Worm (Caenorhabditis elegans): ENCODE results near the gene gsp-1.

Gene gsp-1

ce11 chrV:10719833-10720170, 37.6 kb downstream of the gsp-1 start (continued):
- TF ChIP-seq arid-1 (GFP tag; conservative IDR thresholded peaks at IDR 0.05) (no peak), jun-1 (tag; optimal IDR thresholded peaks at IDR 0.05) (peak; percentile 25), php-3 (GFP tag; IDR thresholded peaks at IDR 0.05) (no peak), nhr-102 (tag; optimal IDR thresholded peaks at IDR 0.05) (peak; percentile 0), hlh-11 (tag; optimal IDR thresholded peaks at IDR 0.05) (peak; percentile 84), hif-1 (tag; optimal IDR thresholded peaks at IDR 0.05) (peak in 1 of 2 experiments; percentile 60), nhr-6 (tag; optimal IDR thresholded peaks at IDR 0.05) (no peak), ctbp-1 (GFP tag; IDR thresholded peaks at IDR 0.05) (no peak), nhr-11 (tag; optimal IDR thresholded peaks at IDR 0.05) (peak; percentile 88), D1046.2 (GFP tag; IDR thresholded peaks at IDR 0.05) (no peak), pha-4 (GFP tag; IDR thresholded peaks at IDR 0.05) (0 out of 2 replicates have a peak, but pooled peaks have one; percentile 3), pha-4 (tag; optimal IDR thresholded peaks at IDR 0.05) (no peak), lin-1 (GFP tag; IDR thresholded peaks at IDR 0.05) (peak; percentile 40; the same call in 1 of the 2 replicates), attf-4 (tag; optimal IDR thresholded peaks at IDR 0.05) (no peak), lin-13 (GFP tag; optimal IDR thresholded peaks at IDR 0.05) (no peak), dmd-6 (GFP tag; IDR thresholded peaks at IDR 0.05) (peak; percentile 78), saeg-2 (GFP tag; IDR thresholded peaks at IDR 0.05) (0 out of 2 replicates have a peak, but pooled peaks have one; percentile 7), zfp-3 (GFP tag; conservative IDR thresholded peaks at IDR 0.05) (no peak), hlh-30 (tag; optimal IDR thresholded peaks at IDR 0.05; ENCODE audit: insufficient read depth) (peak; percentile 98), ceh-20 (GFP tag; IDR thresholded peaks at IDR 0.05) (no peak), F37D6.2 (tag; optimal IDR thresholded peaks at IDR 0.05) (no peak), mxl-3 (GFP tag; optimal IDR thresholded peaks at IDR 0.05) (peak; percentile 62), mdl-1 (tag; optimal IDR thresholded peaks at IDR 0.05) (peak; percentile 44 to 82), cey-2 (tag; optimal IDR thresholded peaks at IDR 0.05; ENCODE audit: borderline replicate concordance, insufficient read depth) (peak; percentile 76), tra-1 (GFP tag; IDR thresholded peaks at IDR 0.05) (peak; percentile 69; the same call in 1 of the 2 replicates), lsy-2 (tag; optimal IDR thresholded peaks at IDR 0.05) (peak in 1 of 2 experiments; percentile 48)

DNA sequence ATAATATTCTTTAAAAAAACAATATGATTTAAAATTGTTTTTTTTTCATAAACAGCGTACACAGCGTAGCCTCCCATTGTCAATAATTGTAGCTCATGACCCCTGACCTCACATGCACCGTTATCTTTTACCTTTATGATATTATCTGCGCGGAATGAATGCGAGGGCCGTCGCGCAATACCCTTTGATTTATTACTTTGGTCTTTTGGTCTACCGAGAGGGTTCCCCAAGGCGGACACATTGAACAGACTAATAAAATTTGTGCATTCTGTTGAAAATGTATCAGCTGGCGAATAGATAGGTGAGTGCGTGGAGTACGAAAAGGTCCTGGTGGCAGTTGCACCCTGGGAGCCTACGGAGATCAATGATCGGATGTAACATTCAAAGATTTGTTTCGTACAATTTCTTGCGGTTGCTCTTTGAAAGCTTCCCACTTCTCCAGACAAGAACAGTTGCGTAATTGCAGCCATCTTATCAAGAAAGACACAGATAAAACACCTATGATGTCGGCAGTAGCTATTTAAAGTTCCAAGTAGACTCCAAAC, 38.2 kb downstream of the gsp-1 start:
- TF ChIP-seq unc-62 (GFP tag; optimal IDR thresholded peaks at IDR 0.05 in 1 of 2) (peak in 1 of 2 experiments; percentile 80), unc-62 (tag; optimal IDR thresholded peaks at IDR 0.05) (no peak), ceh-62 (tag; optimal IDR thresholded peaks at IDR 0.05) (no peak), ceh-20 (GFP tag; IDR thresholded peaks at IDR 0.05) (peak; percentile 21; the same call in 1 of the 2 replicates)

DNA sequence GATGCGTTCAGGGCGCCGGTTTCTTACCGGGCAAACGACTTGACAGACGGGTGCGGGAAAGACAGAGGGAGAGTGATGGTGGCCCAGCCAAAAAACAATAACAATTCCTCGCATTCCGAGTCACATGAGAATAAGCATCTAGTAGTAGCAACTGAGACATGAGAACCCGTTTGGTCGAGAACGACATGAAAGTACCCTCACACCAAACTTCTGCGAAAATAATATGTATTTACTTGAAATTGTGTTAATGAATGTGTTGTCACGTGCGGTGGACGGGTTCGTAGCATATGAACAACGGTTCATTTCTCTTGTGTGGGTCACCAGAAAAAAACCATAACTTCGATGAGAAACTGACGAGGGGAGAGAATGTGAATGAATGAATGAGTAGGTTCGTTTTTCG, 38.7 kb downstream of the gsp-1 start:
- TF ChIP-seq mdl-1 (tag; optimal IDR thresholded peaks at IDR 0.05) (peak in 1 of 2 experiments; percentile 49), Y75B8A.6 (GFP tag; IDR thresholded peaks at IDR 0.05) (no peak), jun-1 (tag; optimal IDR thresholded peaks at IDR 0.05) (no peak), nhr-42 (GFP tag; IDR thresholded peaks at IDR 0.05) (no peak), nhr-77 (tag; optimal IDR thresholded peaks at IDR 0.05) (no peak), lin-39 (tag; optimal IDR thresholded peaks at IDR 0.05) (no peak), cey-2 (tag; optimal IDR thresholded peaks at IDR 0.05; ENCODE audit: borderline replicate concordance, insufficient read depth) (no peak), lsy-2 (tag; optimal IDR thresholded peaks at IDR 0.05) (no peak), F49E8.2 (tag; optimal IDR thresholded peaks at IDR 0.05; ENCODE audit: borderline replicate concordance) (no peak), nhr-28 (tag; optimal IDR thresholded peaks at IDR 0.05) (peak; percentile 4), ceh-20 (GFP tag; IDR thresholded peaks at IDR 0.05) (no peak), F37D6.2 (tag; optimal IDR thresholded peaks at IDR 0.05) (no peak), dpl-1 (GFP tag; optimal IDR thresholded peaks at IDR 0.05) (no peak), nhr-25 (tag; optimal IDR thresholded peaks at IDR 0.05; ENCODE audit: borderline replicate concordance, insufficient read depth) (no peak), fkh-10 (GFP tag; optimal IDR thresholded peaks at IDR 0.05) (no peak), mes-2 (tag; optimal IDR thresholded peaks at IDR 0.05; ENCODE audit: poor library complexity, severe bottlenecking) (no peak), daf-8 (GFP tag; IDR thresholded peaks at IDR 0.05) (no peak), egl-27 (tag; optimal IDR thresholded peaks at IDR 0.05) (no peak), nhr-10 (tag; optimal IDR thresholded peaks at IDR 0.05) (no peak), unc-62 (GFP tag; optimal IDR thresholded peaks at IDR 0.05 in 1 of 2) (peak in 1 of 2 experiments; percentile 26), unc-62 (tag; optimal IDR thresholded peaks at IDR 0.05) (no peak), aha-1 (tag) (no peak), dve-1 (tag; optimal IDR thresholded peaks at IDR 0.05; ENCODE audit: insufficient read depth) (peak; percentile 6), Y105C5A.15 (GFP tag; IDR thresholded peaks at IDR 0.05) (no peak), hlh-30 (tag; optimal IDR thresholded peaks at IDR 0.05; ENCODE audit: insufficient read depth) (peak; percentile 65), hif-1 (tag; optimal IDR thresholded peaks at IDR 0.05) (no peak), hlh-11 (tag; optimal IDR thresholded peaks at IDR 0.05) (no peak), ama-1 (optimal IDR thresholded peaks at IDR 0.05) (no peak)

Data from whole organism, L4 larva.